Fruit fly (Drosophila melanogaster) whole organism, embryonic: ENCODE data around the gene CkIIalpha-i3.

ENCODE experiments used
- Adf1 ChIP-seq: fragments of 200-800 bp; sonication (Bioruptor generic); IDR thresholded peaks from 2 replicates; pipeline ENCODE4 v1.3.6; 2022; ENCODE audit warnings: missing biosample characterization, missing genetic modification characterization
- Atf-2 ChIP-seq: fragments of 200-800 bp; sonication (Bioruptor generic); optimal IDR thresholded peaks from 2 replicates; lab custom pipeline; 2016; ENCODE audit warnings: missing biosample characterization, missing genetic modification characterization
- Atf6 ChIP-seq: fragments of 200-800 bp; sonication (Bioruptor generic); IDR thresholded peaks from 2 replicates; pipeline ENCODE4 v1.3.6; 2022; ENCODE audit warnings: missing biosample characterization, missing genetic modification characterization
- B-H1 ChIP-seq: fragments of 200-800 bp; sonication (Bioruptor generic); IDR thresholded peaks from 3 replicates; pipeline ENCODE4 v1.3.6; 2022; ENCODE audit warnings: missing biosample characterization, missing genetic modification characterization
- CG12071 ChIP-seq: fragments of 200-800 bp; sonication (Bioruptor generic); optimal IDR thresholded peaks from 3 replicates; lab custom pipeline; 2018; ENCODE audit warnings: missing biosample characterization, mild to moderate bottlenecking, missing genetic modification characterization
- CG12236 ChIP-seq: fragments of 200-800 bp; sonication (Bioruptor generic); optimal IDR thresholded peaks from 2 replicates; lab custom pipeline; 2016; ENCODE audit warnings: missing biosample characterization, missing genetic modification characterization
- CG13123 ChIP-seq: fragments of 200-800 bp; sonication (Bioruptor generic); optimal IDR thresholded peaks from 2 replicates; lab custom pipeline; 2016; ENCODE audit warnings: missing biosample characterization, missing genetic modification characterization
- CG14014 ChIP-seq: fragments of 200-800 bp; sonication (Bioruptor generic); IDR thresholded peaks from 2 replicates; pipeline ENCODE4 v1.3.6; 2022; ENCODE audit warnings: missing biosample characterization, missing genetic modification characterization
- CG16813 ChIP-seq: fragments of 200-800 bp; sonication (Bioruptor generic); IDR thresholded peaks from 3 replicates; pipeline ENCODE4 v1.3.6; 2022; ENCODE audit warnings: missing biosample characterization, missing genetic modification characterization; ENCODE audit not compliant: partially characterized antibody
- CG17359 ChIP-seq: fragments of 200-800 bp; sonication (Bioruptor generic); optimal IDR thresholded peaks from 3 replicates; lab custom pipeline; 2018; ENCODE audit warnings: missing biosample characterization, mild to moderate bottlenecking, missing genetic modification characterization, moderate library complexity
- CG18262 ChIP-seq: fragments of 200-800 bp; optimal IDR thresholded peaks from 3 replicates; lab custom pipeline; 2019; ENCODE audit warnings: missing biosample characterization, mild to moderate bottlenecking, missing genetic modification characterization, moderate library complexity
- CG2116 ChIP-seq: fragments of 200-800 bp; sonication (Bioruptor generic); optimal IDR thresholded peaks from 3 replicates; lab custom pipeline; 2018; ENCODE audit warnings: missing biosample characterization, mild to moderate bottlenecking, missing genetic modification characterization
- CG2202 ChIP-seq: fragments of 200-800 bp; sonication (Bioruptor generic); optimal IDR thresholded peaks from 2 replicates; lab custom pipeline; 2018; ENCODE audit warnings: missing biosample characterization, mild to moderate bottlenecking, missing genetic modification characterization
- CG2889 ChIP-seq: fragments of 200-800 bp; sonication (Bioruptor generic); IDR thresholded peaks from 3 replicates; pipeline ENCODE4 v1.3.6; 2022; ENCODE audit warnings: missing biosample characterization, missing genetic modification characterization
- CG6272 ChIP-seq: fragments of 200-800 bp; sonication (Bioruptor generic); IDR thresholded peaks from 2 replicates; pipeline ENCODE4 v1.3.6; 2022; ENCODE audit warnings: missing biosample characterization, missing genetic modification characterization
- CG7556 ChIP-seq: fragments of 200-800 bp; sonication (Bioruptor generic); optimal IDR thresholded peaks from 2 replicates; lab custom pipeline; 2017; ENCODE audit warnings: missing biosample characterization, mild to moderate bottlenecking, missing genetic modification characterization
- CG8924 ChIP-seq: fragments of 200-800 bp; optimal IDR thresholded peaks from 3 replicates; lab custom pipeline; 2019; ENCODE audit warnings: missing biosample characterization, mild to moderate bottlenecking, missing genetic modification characterization, moderate library complexity
- CG9817 ChIP-seq: fragments of 200-800 bp; sonication (Bioruptor generic); optimal IDR thresholded peaks from 2 replicates; lab custom pipeline; 2018; ENCODE audit warnings: missing biosample characterization, mild to moderate bottlenecking, missing genetic modification characterization, moderate library complexity
- Chrac-16 ChIP-seq: fragments of 200-800 bp; sonication (Bioruptor generic); optimal IDR thresholded peaks from 3 replicates; lab custom pipeline; 2016; ENCODE audit warnings: missing biosample characterization, missing genetic modification characterization
- CrebB ChIP-seq: fragments of 200-800 bp; sonication (Bioruptor generic); optimal IDR thresholded peaks from 3 replicates; lab custom pipeline; 2018; ENCODE audit warnings: missing biosample characterization, mild to moderate bottlenecking, missing genetic modification characterization
- ERR ChIP-seq: fragments of 200-800 bp; sonication (Bioruptor generic); optimal IDR thresholded peaks from 2 replicates; lab custom pipeline; 2016; ENCODE audit warnings: missing biosample characterization, missing genetic modification characterization
- Hand ChIP-seq: fragments of 200-800 bp; sonication (Bioruptor generic); optimal IDR thresholded peaks from 2 replicates; lab custom pipeline; 2017; ENCODE audit warnings: mild to moderate bottlenecking, missing biosample characterization, missing genetic modification reagents, missing genetic modification characterization
- Hmr ChIP-seq: fragments of 200-800 bp; sonication (Bioruptor generic); optimal IDR thresholded peaks from 3 replicates; lab custom pipeline; 2017; ENCODE audit warnings: mild to moderate bottlenecking, missing biosample characterization, missing genetic modification reagents, missing genetic modification characterization
- Hr51 ChIP-seq, 2 experiments: fragments of 200-800 bp; sonication (Bioruptor generic); optimal IDR thresholded peaks; 2 replicates in 1 of 2; 3 replicates in 1 of 2; lab custom pipeline; 2016 to 2018; ENCODE audit warnings: missing biosample characterization in 2 of 2, missing genetic modification characterization in 2 of 2, mild to moderate bottlenecking in 1 of 2, moderate library complexity in 1 of 2
- Jarid2 ChIP-seq: fragments of 200-800 bp; sonication (Bioruptor generic); optimal IDR thresholded peaks from 3 replicates; lab custom pipeline; 2017; ENCODE audit warnings: mild to moderate bottlenecking, missing biosample characterization, missing genetic modification reagents, missing genetic modification characterization
- MTF-1 ChIP-seq: fragments of 200-800 bp; sonication (Bioruptor generic); optimal IDR thresholded peaks from 2 replicates; lab custom pipeline; 2018; ENCODE audit warnings: missing biosample characterization, mild to moderate bottlenecking, missing genetic modification characterization, borderline replicate concordance
- Meics ChIP-seq: fragments of 200-800 bp; sonication (Bioruptor generic); optimal IDR thresholded peaks from 2 replicates; lab custom pipeline; 2017; ENCODE audit warnings: missing biosample characterization, mild to moderate bottlenecking, missing genetic modification characterization
- NK7.1 ChIP-seq: fragments of 200-800 bp; sonication (Bioruptor generic); optimal IDR thresholded peaks from 3 replicates; lab custom pipeline; 2016; ENCODE audit warnings: missing biosample characterization, missing genetic modification characterization
- Oaz ChIP-seq: fragments of 200-800 bp; sonication (Bioruptor generic); IDR thresholded peaks from 2 replicates; pipeline ENCODE4 v1.3.6; 2022; ENCODE audit warnings: missing biosample characterization, missing genetic modification characterization
- Pdp1 ChIP-seq, 2 experiments: fragments of 200-800 bp; sonication (Bioruptor generic); optimal IDR thresholded peaks; 3 replicates each; lab custom pipeline; 2016; ENCODE audit warnings: missing biosample characterization in 2 of 2, missing genetic modification characterization in 2 of 2, mild to moderate bottlenecking in 1 of 2, moderate library complexity in 1 of 2
- Sox102F ChIP-seq: fragments of 200-800 bp; sonication (Bioruptor generic); optimal IDR thresholded peaks from 2 replicates; lab custom pipeline; 2018; ENCODE audit warnings: missing biosample characterization, mild to moderate bottlenecking, missing genetic modification characterization, moderate library complexity
- Spps ChIP-seq: fragments of 200-800 bp; sonication (Bioruptor generic); optimal IDR thresholded peaks from 2 replicates; lab custom pipeline; 2018; ENCODE audit warnings: missing biosample characterization, mild to moderate bottlenecking, missing genetic modification characterization
- btn ChIP-seq: fragments of 200-800 bp; sonication (Bioruptor generic); optimal IDR thresholded peaks from 2 replicates; lab custom pipeline; 2016; ENCODE audit warnings: missing biosample characterization, missing genetic modification characterization
- chif ChIP-seq, 2 experiments: fragments of 200-800 bp; sonication (Bioruptor generic); optimal IDR thresholded peaks; 3 replicates each; lab custom pipeline; 2016; ENCODE audit warnings: missing biosample characterization in 2 of 2, missing genetic modification characterization in 2 of 2
- crc ChIP-seq: fragments of 200-800 bp; sonication (Bioruptor generic); optimal IDR thresholded peaks from 2 replicates; lab custom pipeline; 2016; ENCODE audit warnings: missing biosample characterization, missing genetic modification characterization
- danr ChIP-seq: fragments of 200-800 bp; sonication (Bioruptor generic); IDR thresholded peaks from 2 replicates; pipeline ENCODE4 v1.3.6; 2022; ENCODE audit warnings: missing biosample characterization, missing genetic modification characterization
- exex ChIP-seq: fragments of 200-800 bp; sonication (Bioruptor generic); optimal IDR thresholded peaks from 4 replicates; lab custom pipeline; 2018; ENCODE audit warnings: missing biosample characterization, mild to moderate bottlenecking, missing genetic modification characterization, moderate library complexity
- fu2 ChIP-seq: fragments of 200-800 bp; sonication (Bioruptor generic); optimal IDR thresholded peaks from 2 replicates; lab custom pipeline; 2016; ENCODE audit warnings: missing biosample characterization, missing genetic modification characterization
- lola ChIP-seq, 3 experiments: fragments of >200 bp in 2 of 3; fragments of 200-800 bp in 1 of 3; sonication (Bioruptor generic) in 1 of 3; optimal IDR thresholded peaks; 2 replicates each; lab custom pipeline; 2017 to 2019; ENCODE audit warnings: missing biosample characterization in 3 of 3, missing genetic modification characterization in 3 of 3, mild to moderate bottlenecking in 1 of 3, moderate library complexity in 1 of 3
- nerfin-1 ChIP-seq: fragments of 200-800 bp; sonication (Bioruptor generic); optimal IDR thresholded peaks from 3 replicates; lab custom pipeline; 2019; ENCODE audit warnings: missing biosample characterization, mild to moderate bottlenecking, missing genetic modification characterization, moderate library complexity
- run ChIP-seq: fragments of 200-800 bp; sonication (Bioruptor generic); optimal IDR thresholded peaks from 3 replicates; lab custom pipeline; 2018; ENCODE audit warnings: missing biosample characterization, mild to moderate bottlenecking, missing genetic modification characterization
- sens-2 ChIP-seq: fragments of 200-800 bp; sonication (Bioruptor generic); IDR thresholded peaks from 2 replicates; pipeline ENCODE4 v1.3.6; 2022; ENCODE audit warnings: missing biosample characterization, missing genetic modification characterization
- sisA ChIP-seq: fragments of 200-800 bp; sonication (Bioruptor generic); IDR thresholded peaks from 2 replicates; pipeline ENCODE4 v1.3.6; 2022; ENCODE audit warnings: missing biosample characterization, missing genetic modification characterization
- sqz ChIP-seq: fragments of 200-800 bp; sonication (Bioruptor generic); optimal IDR thresholded peaks from 3 replicates; lab custom pipeline; 2018; ENCODE audit warnings: missing biosample characterization, mild to moderate bottlenecking, missing genetic modification characterization
- tin ChIP-seq: fragments of 200-800 bp; sonication (Bioruptor generic); optimal IDR thresholded peaks from 3 replicates; lab custom pipeline; 2016; ENCODE audit warnings: missing biosample characterization, missing genetic modification characterization
- ttk ChIP-seq: fragments of 200-800 bp; sonication (Bioruptor generic); IDR thresholded peaks from 2 replicates; pipeline ENCODE4 v2.1.2; 2022; ENCODE audit warnings: missing biosample characterization, missing genetic modification characterization
- vfl ChIP-seq: fragments of 200-800 bp; sonication (Bioruptor generic); optimal IDR thresholded peaks from 2 replicates; lab custom pipeline; 2016; ENCODE audit warnings: missing biosample characterization, missing genetic modification characterization
- yki ChIP-seq: fragments of >200 bp; optimal IDR thresholded peaks from 3 replicates; lab custom pipeline; 2018

Gene CkIIalpha-i3

dm6 chr3L:700160-700917, 10.1 kb downstream of the CkIIalpha-i3 start (continued):
- TF ChIP-seq ERR (GFP tag; lab: Kevin White, UChicago), result peak; percentile 17
- peak; percentile 42 for TF ChIP-seq Chrac-16 (GFP tag; lab: Kevin White, UChicago)
- peak; percentile 33 for TF ChIP-seq crc
- TF ChIP-seq CG13123 (GFP tag; lab: Kevin White, UChicago), result no peak
- peak; percentile 53; the same call in 1 of the 2 replicates for TF ChIP-seq CG14014 (GFP tag; lab: Robert Waterston, UW)
- TF ChIP-seq CG18262, result peak; percentile 70
- peak; percentile 40 for TF ChIP-seq MTF-1 (GFP tag; lab: Kevin White, UChicago)
- peak; percentile 36 for TF ChIP-seq CG9817
- 0 out of 2 replicates have a peak, but pooled peaks have one; percentile 14 for TF ChIP-seq sens-2
- peak; percentile 8 for TF ChIP-seq CrebB (tag; lab: Kevin White, UChicago)
- TF ChIP-seq CG17359 (tag; lab: Kevin White, UChicago), result peak; percentile 69
- peak; percentile 67 for TF ChIP-seq Sox102F (GFP tag; lab: Kevin White, UChicago)
- peak; percentile 57; the same call in 1 of the 2 replicates for TF ChIP-seq Atf6
- peak; percentile 49 for TF ChIP-seq run (tag; lab: Kevin White, UChicago)
- TF ChIP-seq lola (GFP tag; optimal IDR thresholded peaks at IDR 0.05; lab: Kevin White, UChicago), result peak in 1 of 3 experiments; percentile 44
- TF ChIP-seq nerfin-1 (tag; lab: Kevin White, UChicago), result peak; percentile 20
- TF ChIP-seq ttk (GFP tag; lab: Robert Waterston, UW), result no peak
- no peak for TF ChIP-seq Oaz (GFP tag; lab: Robert Waterston, UW)
- peak; percentile 38 for TF ChIP-seq tin (GFP tag; lab: Kevin White, UChicago)
- TF ChIP-seq CG2889 (GFP tag; lab: Robert Waterston, UW), result 0 out of 3 replicates have a peak, but pooled peaks have one; percentile 11
- TF ChIP-seq CG7556, result peak; percentile 68
- TF ChIP-seq btn (GFP tag; lab: Kevin White, UChicago), result no peak
- peak; percentile 61 for TF ChIP-seq CG12071 (GFP tag; lab: Kevin White, UChicago)
- TF ChIP-seq CG2202, result peak; percentile 35
- no peak for TF ChIP-seq CG16813 (GFP tag; lab: Robert Waterston, UW)
- TF ChIP-seq exex, result no peak
- TF ChIP-seq chif (GFP tag; optimal IDR thresholded peaks at IDR 0.05; lab: Kevin White, UChicago), result peak; percentile 23 to 48
- no peak for TF ChIP-seq CG12236 (GFP tag; lab: Kevin White, UChicago)
- peak; percentile 67 for TF ChIP-seq Hand
- no peak; the same call in 2 of the 3 replicates for TF ChIP-seq B-H1
- TF ChIP-seq danr (GFP tag; lab: Robert Waterston, UW), result peak; percentile 40; the same call in 1 of the 2 replicates
- TF ChIP-seq Meics (GFP tag; lab: Kevin White, UChicago), result peak; percentile 72
- peak; percentile 21 for TF ChIP-seq sqz (GFP tag; lab: Kevin White, UChicago)
- peak; percentile 13 for TF ChIP-seq vfl (GFP tag; lab: Kevin White, UChicago)
- peak; percentile 16; the same call in 1 of the 2 replicates for TF ChIP-seq Adf1 (GFP tag; lab: Robert Waterston, UW)
- TF ChIP-seq fu2 (GFP tag; lab: Kevin White, UChicago), result no peak
- TF ChIP-seq Jarid2 (GFP tag; lab: Kevin White, UChicago), result peak; percentile 14
- peak; percentile 70 for TF ChIP-seq Hmr
- TF ChIP-seq Hr51 (GFP tag; optimal IDR thresholded peaks at IDR 0.05; lab: Kevin White, UChicago), result peak; percentile 10 to 83
- TF ChIP-seq sisA (GFP tag; lab: Robert Waterston, UW), result peak; percentile 29; the same call in 1 of the 2 replicates
- peak; percentile 8 for TF ChIP-seq Atf-2 (GFP tag; lab: Kevin White, UChicago)
- peak; percentile 69 for TF ChIP-seq CG8924 (tag; lab: Kevin White, UChicago)
- no peak for TF ChIP-seq CG6272 (GFP tag; lab: Robert Waterston, UW)
- TF ChIP-seq Spps (tag; lab: Kevin White, UChicago), result peak; percentile 31
- no peak for TF ChIP-seq yki (lab: Kevin White, UChicago)
- TF ChIP-seq NK7.1, result no peak
- TF ChIP-seq Pdp1 (GFP tag; optimal IDR thresholded peaks at IDR 0.05; lab: Kevin White, UChicago), result peak; percentile 5 to 59
- TF ChIP-seq CG2116, result peak; percentile 14
